Fruit fly (Drosophila melanogaster): ENCODE data around the gene Oscillin.

The Oscillin gene

dm6 chr2L:5525723-5526122 is 21.2 kb upstream of the Oscillin start, which contains the start of gene Cap-D3:
Cap-D3 (plus strand) TSS chr2L:5525905.
- TF ChIP-seq Hr96 (GFP tag; optimal IDR thresholded peaks at IDR 0.05) (no peak), bab1 (GFP tag; optimal IDR thresholded peaks at IDR 0.05) (peak; percentile 6), CG11617 (GFP tag; optimal IDR thresholded peaks at IDR 0.05) (no peak)

dm6 chr2L:5526738-5527137 is 20.1 kb upstream of the Oscillin start, which contains the start of gene Cox11:
Cox11 (plus strand) TSS chr2L:5526957.
- TF ChIP-seq Crg-1 (GFP tag; optimal IDR thresholded peaks at IDR 0.05) (no peak), CG11617 (GFP tag; optimal IDR thresholded peaks at IDR 0.05) (no peak), tj (GFP tag; optimal IDR thresholded peaks at IDR 0.05) (no peak), kay (GFP tag; ENCODE audit: borderline replicate concordance) (no peak), CG12768 (GFP tag; optimal IDR thresholded peaks at IDR 0.05) (no peak), cnc (optimal IDR thresholded peaks at IDR 0.05) (no peak), CG33017 (tag; optimal IDR thresholded peaks at IDR 0.05) (no peak), CG5204 (GFP tag; optimal IDR thresholded peaks at IDR 0.05) (no peak), CG7045 (GFP tag; optimal IDR thresholded peaks at IDR 0.05) (no peak)

- no peak for TF ChIP-seq Crg-1 (GFP tag; optimal IDR thresholded peaks at IDR 0.05)
- no peak for TF ChIP-seq kay (GFP tag; ENCODE audit: borderline replicate concordance)
- TF ChIP-seq CG7045 (GFP tag; optimal IDR thresholded peaks at IDR 0.05) = no peak
- no peak for TF ChIP-seq CG7101 (tag; optimal IDR thresholded peaks at IDR 0.05)
- TF ChIP-seq CG5204 (GFP tag; optimal IDR thresholded peaks at IDR 0.05) = no peak
- TF ChIP-seq toe (GFP tag; optimal IDR thresholded peaks at IDR 0.05) = no peak
- TF ChIP-seq Hr96 (GFP tag; optimal IDR thresholded peaks at IDR 0.05) = no peak
- TF ChIP-seq ovo (GFP tag; optimal IDR thresholded peaks at IDR 0.05) = no peak
- TF ChIP-seq CG11617 (GFP tag; optimal IDR thresholded peaks at IDR 0.05) = no peak
- no peak for TF ChIP-seq tj (GFP tag; optimal IDR thresholded peaks at IDR 0.05)
- TF ChIP-seq bab1 (GFP tag; optimal IDR thresholded peaks at IDR 0.05) = no peak
- TF ChIP-seq CG1620 (GFP tag; optimal IDR thresholded peaks at IDR 0.05) = no peak
- no peak for TF ChIP-seq cic (GFP tag; optimal IDR thresholded peaks at IDR 0.05)
- no peak for TF ChIP-seq CG33017 (tag; optimal IDR thresholded peaks at IDR 0.05)
Measured at dm6 chr2L:5527861-5528260, 19.0 kb upstream of the Oscillin start, which contains the start of gene CG31915. CG31915 (plus strand) TSS chr2L:5528123.

- TF ChIP-seq toe (GFP tag; optimal IDR thresholded peaks at IDR 0.05) (no peak), CG7045 (GFP tag; optimal IDR thresholded peaks at IDR 0.05) (no peak), pad (GFP tag; optimal IDR thresholded peaks at IDR 0.05) (no peak), bab1 (GFP tag; optimal IDR thresholded peaks at IDR 0.05) (no peak), cnc (optimal IDR thresholded peaks at IDR 0.05) (no peak), CG5204 (GFP tag; optimal IDR thresholded peaks at IDR 0.05) (no peak), CG7101 (tag; optimal IDR thresholded peaks at IDR 0.05) (no peak), kay (GFP tag; ENCODE audit: borderline replicate concordance) (no peak), CG33017 (tag; optimal IDR thresholded peaks at IDR 0.05) (no peak)
Measured at dm6 chr2L:5532061-5532460, 14.8 kb upstream of the Oscillin start, which contains the start of gene Coq6. Coq6 (minus strand) TSS chr2L:5532223.

- TF ChIP-seq tj (GFP tag; optimal IDR thresholded peaks at IDR 0.05) (no peak), Crg-1 (GFP tag; optimal IDR thresholded peaks at IDR 0.05) (no peak), pad (GFP tag; optimal IDR thresholded peaks at IDR 0.05) (no peak), CG33017 (tag; optimal IDR thresholded peaks at IDR 0.05) (no peak), Clk (GFP tag; optimal IDR thresholded peaks at IDR 0.05) (no peak), toe (GFP tag; optimal IDR thresholded peaks at IDR 0.05) (no peak), CG12768 (GFP tag; optimal IDR thresholded peaks at IDR 0.05) (no peak)
Measured at dm6 chr2L:5536658-5537057, 10.2 kb upstream of the Oscillin start, which contains the start of gene tomb. tomb (minus strand) TSS chr2L:5536758.

dm6 chr2L:5537063-5537462 is 9.8 kb upstream of the Oscillin start:
- no peak for TF ChIP-seq Mnt (GFP tag; optimal IDR thresholded peaks at IDR 0.05)
- no peak for TF ChIP-seq toe (GFP tag; optimal IDR thresholded peaks at IDR 0.05)
- TF ChIP-seq CG1620 (GFP tag; optimal IDR thresholded peaks at IDR 0.05) = no peak
- no peak for TF ChIP-seq bab1 (GFP tag; optimal IDR thresholded peaks at IDR 0.05)
- TF ChIP-seq ovo (GFP tag; optimal IDR thresholded peaks at IDR 0.05) = no peak
- TF ChIP-seq pad (GFP tag; optimal IDR thresholded peaks at IDR 0.05) = no peak
- no peak for TF ChIP-seq Clk (GFP tag; optimal IDR thresholded peaks at IDR 0.05)
- TF ChIP-seq Hr96 (GFP tag; optimal IDR thresholded peaks at IDR 0.05) = no peak
- TF ChIP-seq kay (GFP tag; ENCODE audit: borderline replicate concordance) = no peak
- no peak for TF ChIP-seq Crg-1 (GFP tag; optimal IDR thresholded peaks at IDR 0.05)
- TF ChIP-seq cic (GFP tag; optimal IDR thresholded peaks at IDR 0.05) = no peak
- no peak for TF ChIP-seq CG11617 (GFP tag; optimal IDR thresholded peaks at IDR 0.05)
- no peak for TF ChIP-seq CG7101 (tag; optimal IDR thresholded peaks at IDR 0.05)
- no peak for TF ChIP-seq cnc (optimal IDR thresholded peaks at IDR 0.05)
- TF ChIP-seq CG7045 (GFP tag; optimal IDR thresholded peaks at IDR 0.05) = no peak
- no peak for TF ChIP-seq CG14711 (tag; optimal IDR thresholded peaks at IDR 0.05)
- TF ChIP-seq CG5204 (GFP tag; optimal IDR thresholded peaks at IDR 0.05) = no peak
- TF ChIP-seq CG33017 (tag; optimal IDR thresholded peaks at IDR 0.05) = no peak
- TF ChIP-seq CG12768 (GFP tag; optimal IDR thresholded peaks at IDR 0.05) = no peak
- TF ChIP-seq tj (GFP tag; optimal IDR thresholded peaks at IDR 0.05) = no peak

dm6 chr2L:5539034-5539433 is 7.9 kb upstream of the Oscillin start, which contains the start of gene CG14015:
CG14015 (minus strand) TSS chr2L:5539196.
- TF ChIP-seq pad (GFP tag; optimal IDR thresholded peaks at IDR 0.05) = no peak
- no peak for TF ChIP-seq CG12768 (GFP tag; optimal IDR thresholded peaks at IDR 0.05)
- no peak for TF ChIP-seq Hr96 (GFP tag; optimal IDR thresholded peaks at IDR 0.05)
- TF ChIP-seq tj (GFP tag; optimal IDR thresholded peaks at IDR 0.05) = no peak
- TF ChIP-seq Crg-1 (GFP tag; optimal IDR thresholded peaks at IDR 0.05) = no peak
- TF ChIP-seq cnc (optimal IDR thresholded peaks at IDR 0.05) = no peak
